Fruit fly (Drosophila melanogaster): Measurements from ENCODE around the gene Aps.
A peak's percentile ranks its signal among the peaks of the same experiment; 100 is the strongest.

Gene Aps

DNA sequence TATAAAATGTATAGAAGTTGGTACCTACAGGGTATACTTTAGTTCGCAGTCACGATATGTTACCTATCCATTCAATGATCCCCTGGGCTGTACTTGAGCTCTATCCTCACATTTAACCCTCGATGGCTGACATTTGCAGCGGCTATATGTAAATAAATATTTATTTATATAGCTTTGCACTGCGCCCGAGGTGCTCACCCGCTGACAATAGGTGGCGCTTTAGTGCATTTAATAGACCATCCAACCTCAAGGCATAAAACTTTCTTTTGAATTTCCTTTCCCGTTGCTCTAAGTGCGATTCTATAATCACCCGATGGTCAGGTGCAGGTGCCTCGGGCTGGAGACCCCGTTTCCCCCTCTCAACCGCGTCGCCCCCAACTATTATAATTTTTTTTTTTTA is 18.3 kb upstream of the Aps start:
- TF ChIP-seq OdsH (GFP tag; optimal IDR thresholded peaks at IDR 0.05) (no peak), Hr83 (GFP tag; optimal IDR thresholded peaks at IDR 0.05; ENCODE audit: poor library complexity, severe bottlenecking) (no peak), lola (GFP tag; optimal IDR thresholded peaks at IDR 0.05) (no peak), br (GFP tag; optimal IDR thresholded peaks at IDR 0.05) (no peak), foxo (GFP tag; optimal IDR thresholded peaks at IDR 0.05) (no peak), sv (GFP tag; optimal IDR thresholded peaks at IDR 0.05) (no peak), usp (GFP tag; optimal IDR thresholded peaks at IDR 0.05) (no peak), jim (GFP tag; optimal IDR thresholded peaks at IDR 0.05) (no peak), woc (GFP tag; optimal IDR thresholded peaks at IDR 0.05) (no peak), h (GFP tag; optimal IDR thresholded peaks at IDR 0.05) (no peak), Rel (GFP tag; optimal IDR thresholded peaks at IDR 0.05) (no peak), Rel (tag; optimal IDR thresholded peaks at IDR 0.05) (no peak), brk (GFP tag; optimal IDR thresholded peaks at IDR 0.05) (no peak), CrebA (GFP tag; optimal IDR thresholded peaks at IDR 0.05; ENCODE audit: borderline replicate concordance) (no peak), dmrt93B (GFP tag; optimal IDR thresholded peaks at IDR 0.05) (no peak), sage (GFP tag; optimal IDR thresholded peaks at IDR 0.05) (no peak), rgr (GFP tag; optimal IDR thresholded peaks at IDR 0.05) (no peak), psq (GFP tag; optimal IDR thresholded peaks at IDR 0.05) (no peak), Dfd (GFP tag; optimal IDR thresholded peaks at IDR 0.05) (no peak), N (GFP tag; optimal IDR thresholded peaks at IDR 0.05) (no peak), fru (GFP tag; optimal IDR thresholded peaks at IDR 0.05) (no peak)

DNA sequence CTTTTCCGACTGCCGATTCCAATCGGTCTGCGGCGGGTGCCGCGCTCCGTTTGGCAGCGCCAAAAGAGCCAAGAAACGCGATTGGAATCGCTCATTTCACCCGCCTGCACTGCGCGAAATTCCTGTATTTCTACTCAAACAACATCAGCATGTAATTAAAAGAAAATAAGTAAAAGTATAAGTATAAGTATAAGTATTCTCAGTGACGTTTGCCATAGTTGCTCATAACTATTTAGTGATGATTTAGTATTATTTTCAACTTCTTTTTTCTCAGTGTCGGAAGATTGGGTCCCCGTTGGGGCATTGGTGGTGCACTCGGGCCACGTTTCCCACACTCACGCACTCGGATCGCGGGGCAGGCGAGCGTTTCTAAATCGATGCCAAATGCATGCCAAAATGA is 14.3 kb upstream of the Aps start:
- TF ChIP-seq sage (GFP tag; optimal IDR thresholded peaks at IDR 0.05) (no peak), Hnf4 (GFP tag; optimal IDR thresholded peaks at IDR 0.05) (no peak), rgr (GFP tag; optimal IDR thresholded peaks at IDR 0.05) (peak; percentile 28), GATAd (GFP tag; optimal IDR thresholded peaks at IDR 0.05) (no peak), usp (GFP tag; optimal IDR thresholded peaks at IDR 0.05) (no peak), Mio (GFP tag; optimal IDR thresholded peaks at IDR 0.05) (no peak), brk (GFP tag; optimal IDR thresholded peaks at IDR 0.05) (no peak), HLH106 (tag; optimal IDR thresholded peaks at IDR 0.05) (peak; percentile 49), dl (GFP tag; optimal IDR thresholded peaks at IDR 0.05; ENCODE audit: insufficient read depth in 1 of 2, partially characterized antibody in 2 of 2) (no peak), dsf (GFP tag; optimal IDR thresholded peaks at IDR 0.05; ENCODE audit: borderline replicate concordance) (no peak), Dif (GFP tag; optimal IDR thresholded peaks at IDR 0.05; ENCODE audit: partially characterized antibody) (no peak), tai (GFP tag; optimal IDR thresholded peaks at IDR 0.05) (no peak), psq (GFP tag; optimal IDR thresholded peaks at IDR 0.05) (peak; percentile 10), dmrt93B (GFP tag; optimal IDR thresholded peaks at IDR 0.05) (no peak), woc (GFP tag; optimal IDR thresholded peaks at IDR 0.05) (peak; percentile 11), jim (GFP tag; optimal IDR thresholded peaks at IDR 0.05) (no peak), lola (GFP tag; optimal IDR thresholded peaks at IDR 0.05) (no peak), Hr83 (GFP tag; optimal IDR thresholded peaks at IDR 0.05; ENCODE audit: poor library complexity, severe bottlenecking) (no peak), Vsx2 (GFP tag; optimal IDR thresholded peaks at IDR 0.05; ENCODE audit: partially characterized antibody) (no peak), sv (GFP tag; optimal IDR thresholded peaks at IDR 0.05) (no peak), Hr78 (GFP tag; optimal IDR thresholded peaks at IDR 0.05) (no peak), CG32264 (GFP tag; optimal IDR thresholded peaks at IDR 0.05) (no peak), N (GFP tag; optimal IDR thresholded peaks at IDR 0.05) (no peak), h (GFP tag; optimal IDR thresholded peaks at IDR 0.05) (peak; percentile 34), Abd-B (GFP tag; optimal IDR thresholded peaks at IDR 0.05) (no peak), OdsH (GFP tag; optimal IDR thresholded peaks at IDR 0.05) (peak; percentile 24), foxo (GFP tag; optimal IDR thresholded peaks at IDR 0.05) (peak in 1 of 2 experiments; percentile 39), Dfd (GFP tag; optimal IDR thresholded peaks at IDR 0.05) (no peak), fru (GFP tag; optimal IDR thresholded peaks at IDR 0.05) (peak; percentile 34), br (GFP tag; optimal IDR thresholded peaks at IDR 0.05) (no peak), pan (optimal IDR thresholded peaks at IDR 0.05) (no peak), Sp1 (GFP tag; optimal IDR thresholded peaks at IDR 0.05) (peak; percentile 37), ey (GFP tag; optimal IDR thresholded peaks at IDR 0.05) (peak; percentile 13)

DNA sequence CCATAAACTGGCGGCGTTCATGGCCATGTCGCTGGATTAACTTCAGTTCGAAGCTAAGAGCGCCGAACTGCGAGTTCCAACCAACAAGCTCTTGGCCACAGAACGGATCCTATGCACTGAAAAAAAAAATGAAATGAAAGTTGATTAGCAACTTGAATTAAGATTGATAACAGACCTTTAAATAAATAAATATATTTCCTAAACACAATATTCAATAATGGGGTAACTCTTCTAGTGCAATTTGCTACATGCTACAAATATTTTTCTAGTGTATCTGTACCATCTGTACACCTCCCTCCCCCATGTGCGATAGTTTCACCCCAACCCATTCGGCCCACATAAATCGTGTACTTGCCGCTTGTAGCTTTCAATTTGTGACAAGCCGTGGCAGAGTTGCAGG is 10.7 kb upstream of the Aps start:
- TF ChIP-seq psq (GFP tag; optimal IDR thresholded peaks at IDR 0.05) (no peak), foxo (GFP tag; optimal IDR thresholded peaks at IDR 0.05) (no peak), Mio (GFP tag; optimal IDR thresholded peaks at IDR 0.05) (no peak), Hr83 (GFP tag; optimal IDR thresholded peaks at IDR 0.05; ENCODE audit: poor library complexity, severe bottlenecking) (no peak), CrebA (GFP tag; optimal IDR thresholded peaks at IDR 0.05; ENCODE audit: borderline replicate concordance) (no peak), sv (GFP tag; optimal IDR thresholded peaks at IDR 0.05) (no peak), GATAd (GFP tag; optimal IDR thresholded peaks at IDR 0.05) (no peak)
